Worm (Caenorhabditis elegans): Measurements from ENCODE around the gene Y38C1BA.1.

Y38C1BA.1 gene

ce11 chrIV:1813869-1814268 is 10.1 kb upstream of the Y38C1BA.1 start:
- no peak for TF ChIP-seq efl-1 (optimal IDR thresholded peaks at IDR 0.05)
- peak in 1 of 2 experiments; percentile 91 for TF ChIP-seq efl-1 (GFP tag; optimal IDR thresholded peaks at IDR 0.05 in 1 of 2)
- no peak for TF ChIP-seq sup-37 (GFP tag; optimal IDR thresholded peaks at IDR 0.05)

- TF ChIP-seq fos-1 (tag; optimal IDR thresholded peaks at IDR 0.05) (peak; percentile 19), lin-35 (GFP tag; optimal IDR thresholded peaks at IDR 0.05) (peak; percentile 22 to 62), ama-1 (optimal IDR thresholded peaks at IDR 0.05) (no peak), mab-9 (GFP tag; IDR thresholded peaks at IDR 0.05) (no peak), F16B12.6 (tag; optimal IDR thresholded peaks at IDR 0.05) (no peak), mdl-1 (tag; optimal IDR thresholded peaks at IDR 0.05) (peak in 1 of 2 experiments; percentile 24), mep-1 (tag; optimal IDR thresholded peaks at IDR 0.05) (peak; percentile 23), efl-1 (optimal IDR thresholded peaks at IDR 0.05) (peak; percentile 50 to 59), efl-1 (GFP tag; optimal IDR thresholded peaks at IDR 0.05 in 1 of 2) (peak; percentile 33 to 93), efl-3 (GFP tag; optimal IDR thresholded peaks at IDR 0.05) (no peak), lsy-2 (tag; optimal IDR thresholded peaks at IDR 0.05) (peak; percentile 45 to 68), nhr-85 (tag) (peak; percentile 80), lin-13 (GFP tag; optimal IDR thresholded peaks at IDR 0.05) (no peak), pag-3 (tag; optimal IDR thresholded peaks at IDR 0.05; ENCODE audit: borderline replicate concordance, insufficient read depth) (no peak), swsn-7 (tag; optimal IDR thresholded peaks at IDR 0.05) (peak; percentile 46), ztf-4 (tag; optimal IDR thresholded peaks at IDR 0.05) (no peak), C16A3.4 (tag; optimal IDR thresholded peaks at IDR 0.05) (peak; percentile 43), ztf-11 (tag; optimal IDR thresholded peaks at IDR 0.05) (no peak), nhr-47 (tag; optimal IDR thresholded peaks at IDR 0.05) (peak; percentile 58), snu-23 (GFP tag; optimal IDR thresholded peaks at IDR 0.05) (peak; percentile 66), unc-130 (tag; optimal IDR thresholded peaks at IDR 0.05) (peak; percentile 21), blmp-1 (tag; optimal IDR thresholded peaks at IDR 0.05) (peak; percentile 50), hlh-17 (GFP tag; optimal IDR thresholded peaks at IDR 0.05; ENCODE audit: borderline replicate concordance) (no peak), dsc-1 (tag; optimal IDR thresholded peaks at IDR 0.05) (peak; percentile 18), nhr-19 (GFP tag; conservative IDR thresholded peaks at IDR 0.05) (no peak), xbp-1 (tag; optimal IDR thresholded peaks at IDR 0.05) (peak; percentile 35), tbx-2 (tag; optimal IDR thresholded peaks at IDR 0.05) (peak; percentile 6), snpc-4 (tag; optimal IDR thresholded peaks at IDR 0.05) (no peak), hlh-4 (tag; optimal IDR thresholded peaks at IDR 0.05) (no peak), dpl-1 (GFP tag; optimal IDR thresholded peaks at IDR 0.05) (peak; percentile 3 to 54 (median 41))
Measured at ce11 chrIV:1804613-1805012, 831 bp upstream of the Y38C1BA.1 start.

- TF ChIP-seq egl-13 (tag; optimal IDR thresholded peaks at IDR 0.05) = no peak
- no peak for TF ChIP-seq ceh-8 (GFP tag; optimal IDR thresholded peaks at IDR 0.05)
- TF ChIP-seq blmp-1 (tag; optimal IDR thresholded peaks at IDR 0.05) = no peak
- TF ChIP-seq egl-27 (tag; optimal IDR thresholded peaks at IDR 0.05) = no peak
- peak; percentile 51 for TF ChIP-seq nhr-85 (tag)
- no peak for TF ChIP-seq jun-1 (tag; optimal IDR thresholded peaks at IDR 0.05)
Measured at ce11 chrIV:1791775-1792174, 12.0 kb downstream of the Y38C1BA.1 start.

DNA sequence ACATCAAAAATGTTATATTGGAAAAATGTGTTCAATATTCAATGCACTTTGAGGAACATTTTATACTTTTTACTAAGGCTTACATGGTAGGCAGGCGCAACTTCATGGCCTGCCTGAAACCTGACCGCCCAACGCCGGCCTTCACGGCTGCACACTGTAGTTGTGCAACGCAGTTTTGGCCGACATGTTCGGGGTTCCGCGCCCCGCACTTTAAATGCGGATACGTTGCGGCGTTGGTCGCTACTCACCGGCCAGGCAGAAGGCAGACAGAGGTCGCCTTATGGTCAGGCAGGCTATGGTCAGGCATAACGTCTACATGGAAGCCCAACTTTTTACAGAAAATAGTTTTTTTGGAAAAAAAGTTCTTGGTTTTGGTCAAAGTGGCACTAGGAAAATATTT is 13.1 kb downstream of the Y38C1BA.1 start:
- no peak for TF ChIP-seq jun-1 (tag; optimal IDR thresholded peaks at IDR 0.05)
- TF ChIP-seq efl-1 (optimal IDR thresholded peaks at IDR 0.05) = no peak
- peak in 1 of 2 experiments; percentile 44 for TF ChIP-seq efl-1 (GFP tag; optimal IDR thresholded peaks at IDR 0.05 in 1 of 2)
- TF ChIP-seq mep-1 (tag; optimal IDR thresholded peaks at IDR 0.05) = no peak
- no peak for TF ChIP-seq zag-1 (tag; optimal IDR thresholded peaks at IDR 0.05)

DNA sequence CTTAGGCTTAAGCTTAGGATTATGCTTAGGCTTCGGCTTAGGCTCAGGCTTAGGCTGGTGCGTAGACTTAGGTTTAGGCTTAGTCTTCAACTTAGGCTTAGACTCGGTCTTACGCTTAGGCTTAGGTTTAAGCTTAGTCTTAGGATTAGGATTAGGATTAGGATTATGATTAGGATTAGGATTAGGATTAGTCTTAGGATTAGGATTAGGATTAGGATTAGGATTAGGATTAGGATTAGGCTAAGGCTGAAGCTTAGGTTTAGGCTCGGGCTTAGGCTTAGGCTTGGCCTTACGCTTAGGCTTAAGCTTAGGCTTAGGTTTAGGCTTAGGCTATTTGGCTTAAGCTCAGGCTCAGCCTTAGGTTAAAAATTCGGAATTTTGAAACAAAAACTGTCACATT is 18.6 kb downstream of the Y38C1BA.1 start:
- TF ChIP-seq nhr-12 (tag; optimal IDR thresholded peaks at IDR 0.05) (no peak), nhr-84 (tag; optimal IDR thresholded peaks at IDR 0.05) (no peak), sup-37 (GFP tag; optimal IDR thresholded peaks at IDR 0.05) (no peak), lin-15B (tag; optimal IDR thresholded peaks at IDR 0.05) (no peak), vab-15 (tag; optimal IDR thresholded peaks at IDR 0.05) (no peak), pax-3 (tag; optimal IDR thresholded peaks at IDR 0.05) (no peak), C16A3.4 (tag; optimal IDR thresholded peaks at IDR 0.05) (no peak), nhr-71 (tag; optimal IDR thresholded peaks at IDR 0.05) (no peak), nhr-90 (tag; optimal IDR thresholded peaks at IDR 0.05; ENCODE audit: poor library complexity) (no peak), mab-9 (GFP tag; IDR thresholded peaks at IDR 0.05) (no peak), lin-14 (GFP tag; optimal IDR thresholded peaks at IDR 0.05) (no peak), nhr-76 (tag; optimal IDR thresholded peaks at IDR 0.05) (no peak), nhr-85 (tag) (no peak), ztf-4 (tag; optimal IDR thresholded peaks at IDR 0.05) (no peak), alr-1 (tag; optimal IDR thresholded peaks at IDR 0.05; ENCODE audit: borderline replicate concordance) (no peak)

Measured in whole organism, L1 larva.